Worm (Caenorhabditis elegans) whole organism, midembryonic: ENCODE measurements around the gene xbx-1.

Experiments
- T22C8.4 ChIP-seq: fragments of 200-800 bp; sonication (Bioruptor generic); IDR thresholded peaks from 2 replicates; pipeline ENCODE4 v1.3.6; 2022; ENCODE audit warnings: missing genetic modification characterization, missing compliant biosample characterization
- cog-1 ChIP-seq: sonication (generic microtip); optimal IDR thresholded peaks from 2 replicates; lab custom pipeline; 2016; ENCODE audit warnings: missing genetic modification characterization, missing compliant biosample characterization
- flt-1 ChIP-seq: fragments of 200-800 bp; sonication (Bioruptor generic); IDR thresholded peaks from 2 replicates; pipeline ENCODE4 v1.3.6; 2022; ENCODE audit warnings: missing genetic modification characterization, missing compliant biosample characterization
- klf-2 ChIP-seq: fragments of 200-800 bp; sonication (Bioruptor generic); conservative IDR thresholded peaks from 2 replicates; pipeline ENCODE4 v1.3.6; 2022; ENCODE audit warnings: missing genetic modification reagents, missing genetic modification characterization, missing compliant biosample characterization
- med-1 ChIP-seq: sonication (generic microtip); optimal IDR thresholded peaks from 2 replicates; lab custom pipeline; 2017; ENCODE audit warnings: missing genetic modification characterization, mild to moderate bottlenecking, missing compliant biosample characterization, antibody characterized with exemption, missing genetic modification reagents; ENCODE audit not compliant: insufficient read depth
- ref-1 ChIP-seq: fragments of 200-800 bp; sonication (Bioruptor generic); conservative IDR thresholded peaks from 2 replicates; pipeline ENCODE4 v1.3.6; 2022; ENCODE audit warnings: missing genetic modification reagents, missing genetic modification characterization, missing compliant biosample characterization
- tab-1 ChIP-seq: fragments of 200-800 bp; sonication (Bioruptor generic); IDR thresholded peaks from 2 replicates; pipeline ENCODE4 v1.3.6; 2022; ENCODE audit warnings: missing genetic modification characterization, missing compliant biosample characterization
- ztf-23 ChIP-seq: fragments of 200-800 bp; sonication (Bioruptor generic); IDR thresholded peaks from 2 replicates; pipeline ENCODE4 v1.3.6; 2022; ENCODE audit warnings: missing genetic modification reagents, missing genetic modification characterization, missing compliant biosample characterization
- ztf-29 ChIP-seq: fragments of 200-800 bp; sonication (Bioruptor generic); IDR thresholded peaks from 2 replicates; pipeline ENCODE4 v1.3.6; 2022; ENCODE audit warnings: missing genetic modification reagents, missing genetic modification characterization, missing compliant biosample characterization

Gene xbx-1

DNA sequence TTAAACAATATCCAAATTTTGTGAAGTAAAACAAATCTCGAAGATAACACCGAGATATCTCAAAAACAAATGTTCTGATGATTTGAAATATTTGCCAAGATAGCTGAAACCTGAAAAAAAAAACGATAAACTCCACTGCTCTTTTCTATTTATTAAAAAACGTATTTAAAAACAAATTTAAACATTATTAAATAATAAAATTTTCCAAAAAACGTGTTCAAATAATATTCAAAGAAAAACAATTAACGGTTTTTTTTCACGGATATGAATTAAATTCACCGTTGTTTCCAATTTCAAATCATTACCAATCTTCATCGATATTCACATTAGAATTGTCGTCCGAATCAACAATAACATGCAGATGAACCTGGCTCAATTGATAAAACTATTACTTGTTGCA lies 16.2 kb downstream of the xbx-1 start, which contains the start of gene irld-14:
Gene irld-14 (plus strand): TSS at position 301 of the 400 bp plus-strand sequence.
- TF ChIP-seq cog-1 (no peak), ztf-29 (no peak), med-1 (no peak), ref-1 (GFP tag; lab: Robert Waterston, UW) (no peak), T22C8.4 (no peak), ztf-23 (GFP tag; lab: Robert Waterston, UW) (no peak), klf-2 (GFP tag; lab: Robert Waterston, UW) (no peak), flt-1 (GFP tag; lab: Robert Waterston, UW) (no peak), tab-1 (GFP tag; lab: Robert Waterston, UW) (no peak)

DNA sequence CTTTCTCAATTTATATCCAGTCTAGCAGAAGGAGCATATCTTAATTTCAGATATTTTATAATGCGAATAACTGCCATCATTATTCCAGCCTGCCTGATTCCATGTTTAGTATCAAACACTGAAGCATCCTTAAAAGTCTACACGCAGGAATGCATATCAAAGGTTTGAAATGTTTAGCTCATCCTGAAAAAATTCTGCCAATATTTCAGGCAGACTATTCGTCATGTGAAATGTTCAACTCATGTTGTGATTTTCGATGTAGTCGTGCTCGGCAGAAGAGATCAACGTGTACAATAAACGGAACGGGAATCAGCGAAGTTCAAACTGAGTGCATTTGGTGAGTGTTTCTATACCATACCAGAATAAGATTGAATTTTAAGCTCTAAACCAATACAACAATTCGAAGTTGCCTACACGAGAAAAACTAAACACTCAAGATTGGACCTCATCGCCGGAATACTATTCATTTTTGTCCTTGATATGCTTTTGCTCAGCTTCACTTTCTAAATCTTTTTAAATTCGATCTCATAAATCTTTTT lies 19.5 kb downstream of the xbx-1 start, which contains the start of gene T01C3.11:
Gene T01C3.11 (plus strand): TSS at position 51 of the 539 bp plus-strand sequence.
- TF ChIP-seq klf-2 (GFP tag; lab: Robert Waterston, UW) (no peak), ztf-29 (no peak), tab-1 (GFP tag; lab: Robert Waterston, UW) (no peak), med-1 (no peak), ztf-23 (GFP tag; lab: Robert Waterston, UW) (no peak)

DNA sequence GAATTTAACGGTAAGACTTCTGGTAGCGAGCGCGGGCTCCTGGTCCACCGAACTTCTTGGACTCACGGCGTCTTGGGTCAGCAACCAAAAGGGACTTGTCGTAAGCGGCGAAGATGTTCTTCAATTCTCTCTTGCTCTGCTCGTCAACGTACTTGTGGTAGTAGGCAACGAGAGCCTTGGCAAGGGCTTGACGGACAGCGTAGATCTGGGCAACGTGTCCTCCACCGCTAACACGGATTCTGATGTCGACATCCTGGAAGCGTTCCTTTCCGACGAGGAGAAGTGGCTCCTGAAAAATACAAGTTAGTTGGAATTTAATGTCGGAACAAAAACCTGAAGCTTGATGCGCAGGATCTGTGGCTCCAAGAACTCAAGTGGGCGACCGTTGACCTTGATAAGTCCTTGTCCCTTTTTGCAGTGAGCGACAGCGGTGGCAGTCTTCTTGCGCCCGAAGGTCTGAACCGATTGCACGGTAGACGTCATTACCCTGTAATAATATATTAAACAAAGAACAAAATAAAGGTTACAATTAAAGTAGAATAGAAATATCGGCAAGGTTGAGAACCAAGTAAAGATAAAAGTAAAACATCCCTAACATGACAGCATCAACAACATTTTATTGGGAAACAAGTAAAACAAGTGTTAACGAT lies 20.1 kb downstream of the xbx-1 start, which contains the start of gene rps-16:
Gene rps-16 (minus strand): TSS at position 487 of the 650 bp plus-strand sequence.
- TF ChIP-seq tab-1 (GFP tag; lab: Robert Waterston, UW): no peak
- 0 out of 2 replicates have a peak, but pooled peaks have one; percentile 6 for TF ChIP-seq flt-1 (GFP tag; lab: Robert Waterston, UW)
- no peak for TF ChIP-seq T22C8.4
- TF ChIP-seq ref-1 (GFP tag; lab: Robert Waterston, UW): no peak
- no peak for TF ChIP-seq med-1

DNA sequence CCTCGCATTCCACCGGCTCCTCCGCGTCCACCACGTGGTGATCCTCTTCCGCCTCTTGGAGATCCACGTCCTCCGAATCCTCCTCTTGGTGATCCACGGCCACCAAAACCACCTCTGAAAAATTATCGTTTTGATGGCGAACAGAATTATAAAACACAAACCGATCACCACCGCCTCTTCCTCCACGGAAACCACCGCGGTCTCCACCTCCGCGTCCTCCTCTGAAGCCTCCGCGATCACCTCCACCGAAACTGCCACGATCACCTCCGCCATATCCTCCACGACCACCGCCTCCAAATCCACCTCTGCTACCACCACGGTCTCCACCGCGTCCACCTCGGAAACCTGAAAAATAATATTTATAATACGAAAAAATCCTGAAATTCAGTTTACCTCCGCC lies 21.5 kb downstream of the xbx-1 start:
- TF ChIP-seq cog-1: no peak

DNA sequence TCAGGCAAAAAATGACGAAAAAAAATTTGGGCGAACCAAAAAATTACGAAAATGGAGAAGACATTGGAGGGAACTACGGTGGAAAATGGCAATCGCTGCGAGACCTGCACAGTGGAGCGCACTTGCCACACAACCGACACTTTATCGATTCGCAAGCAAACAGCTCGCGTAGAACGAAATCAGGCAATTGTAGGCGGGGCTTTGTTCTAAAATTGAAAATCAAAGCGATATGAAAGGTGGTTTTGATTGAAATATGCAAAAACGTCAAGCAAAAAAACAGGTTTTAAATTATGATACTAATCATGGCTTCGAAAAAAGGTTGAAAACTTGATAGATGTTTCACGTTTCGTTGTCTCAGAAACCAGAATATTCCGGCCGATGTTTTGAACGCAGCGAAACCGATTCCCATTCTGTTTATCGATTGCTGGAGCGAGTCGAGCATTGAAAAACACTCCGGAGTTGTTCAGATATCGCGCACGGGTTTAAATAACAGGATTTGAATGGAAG lies 22.2 kb downstream of the xbx-1 start, which contains the start of the genes fib-1 and mut-15:
Gene fib-1 (minus strand): TSS at position 40 of the 507 bp plus-strand sequence.
Gene mut-15 (plus strand): TSS at position 360 of the 507 bp plus-strand sequence.
- TF ChIP-seq tab-1 (GFP tag; lab: Robert Waterston, UW) (no peak), med-1 (no peak), T22C8.4 (peak; percentile 73), flt-1 (GFP tag; lab: Robert Waterston, UW) (peak; percentile 82), ztf-23 (GFP tag; lab: Robert Waterston, UW) (peak; percentile 72), ztf-29 (0 out of 2 replicates have a peak, but pooled peaks have one; percentile 26), klf-2 (GFP tag; lab: Robert Waterston, UW) (0 out of 2 replicates have a peak, but pooled peaks have one; percentile 38), cog-1 (peak; percentile 93), ref-1 (GFP tag; lab: Robert Waterston, UW) (0 out of 2 replicates have a peak, but pooled peaks have one; percentile 31)

DNA sequence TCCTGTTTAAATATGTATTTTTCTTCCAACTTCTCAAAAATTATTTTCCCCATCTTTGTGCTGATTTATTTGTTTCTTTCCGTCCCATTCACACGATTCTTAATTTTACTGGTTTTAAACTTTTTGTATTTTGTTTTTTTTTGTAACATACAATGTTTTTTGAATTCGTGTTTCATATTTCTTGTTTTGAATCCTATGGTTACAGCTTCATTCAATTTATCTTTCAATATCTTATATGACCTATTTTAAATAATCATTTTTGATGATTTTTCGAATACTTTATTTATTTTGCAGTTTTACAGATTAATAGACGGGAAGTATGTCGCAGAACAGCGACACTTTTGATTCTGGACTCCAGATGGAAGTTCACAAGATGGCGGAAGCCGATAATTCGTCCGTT lies 24.8 kb downstream of the xbx-1 start, which contains the start of gene hrde-2:
Gene hrde-2 (plus strand): TSS at position 301 of the 400 bp plus-strand sequence.
- TF ChIP-seq T22C8.4 (no peak), klf-2 (GFP tag; lab: Robert Waterston, UW) (no peak), ztf-23 (GFP tag; lab: Robert Waterston, UW) (no peak), tab-1 (GFP tag; lab: Robert Waterston, UW) (no peak), ref-1 (GFP tag; lab: Robert Waterston, UW) (no peak), flt-1 (GFP tag; lab: Robert Waterston, UW) (no peak)

ce11 chrV:15011560-15011959 lies 31.5 kb downstream of the xbx-1 start, which contains the start of gene nmr-2:
Gene nmr-2 (minus strand): TSS chrV:15011660.
- TF ChIP-seq ref-1 (GFP tag; lab: Robert Waterston, UW): no peak
- no peak for TF ChIP-seq ztf-29
- TF ChIP-seq cog-1: no peak
- TF ChIP-seq T22C8.4: no peak
- TF ChIP-seq tab-1 (GFP tag; lab: Robert Waterston, UW): no peak
- no peak for TF ChIP-seq flt-1 (GFP tag; lab: Robert Waterston, UW)
- TF ChIP-seq med-1: no peak

DNA sequence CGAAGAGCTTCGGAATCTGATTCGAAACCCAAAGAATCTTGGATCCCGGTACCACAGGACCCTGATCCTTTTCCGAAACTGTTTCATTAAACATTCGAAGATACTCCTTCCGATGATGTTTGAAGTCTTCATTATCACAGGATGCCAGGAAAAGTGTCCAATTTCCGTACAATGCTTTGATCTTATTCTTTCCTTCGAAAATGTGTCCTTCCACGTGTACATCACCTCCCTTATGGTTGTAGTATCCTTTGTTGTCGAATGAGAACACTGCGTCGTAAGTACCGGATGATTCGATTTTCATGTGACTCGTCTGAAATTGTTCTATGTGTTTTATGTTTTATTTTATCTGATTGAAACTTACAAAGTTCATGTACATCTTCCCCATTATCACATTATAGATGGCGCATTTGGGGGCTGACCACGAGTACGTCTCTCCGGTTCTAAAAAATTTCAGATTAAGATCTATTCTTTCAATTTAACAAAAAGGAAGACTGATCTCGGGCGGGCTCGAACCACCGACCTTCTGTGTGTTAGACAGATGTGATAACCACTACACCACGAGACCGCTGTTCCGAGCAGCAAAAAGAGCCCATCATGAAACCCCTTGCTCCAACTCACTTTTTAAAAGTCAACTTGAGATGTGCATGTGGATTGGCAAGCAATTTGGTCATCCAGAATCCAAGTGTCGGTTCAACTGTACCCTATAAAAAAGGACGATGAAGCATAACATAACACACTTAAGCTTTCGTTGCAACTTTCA lies 32.7 kb downstream of the xbx-1 start:
- no peak for TF ChIP-seq T22C8.4
- TF ChIP-seq tab-1 (GFP tag; lab: Robert Waterston, UW): no peak
- no peak for TF ChIP-seq flt-1 (GFP tag; lab: Robert Waterston, UW)
- no peak for TF ChIP-seq klf-2 (GFP tag; lab: Robert Waterston, UW)
- no peak for TF ChIP-seq ref-1 (GFP tag; lab: Robert Waterston, UW)
- TF ChIP-seq cog-1: no peak
- TF ChIP-seq ztf-29: no peak
- TF ChIP-seq ztf-23 (GFP tag; lab: Robert Waterston, UW): no peak
- no peak for TF ChIP-seq med-1

ce11 chrV:15013328-15013727 lies 33.3 kb downstream of the xbx-1 start:
- TF ChIP-seq ref-1 (GFP tag; lab: Robert Waterston, UW) (no peak), med-1 (no peak), ztf-23 (GFP tag; lab: Robert Waterston, UW) (no peak), klf-2 (GFP tag; lab: Robert Waterston, UW) (no peak), tab-1 (GFP tag; lab: Robert Waterston, UW) (no peak), ztf-29 (no peak), T22C8.4 (no peak), flt-1 (GFP tag; lab: Robert Waterston, UW) (no peak), cog-1 (no peak)
